Worm (Caenorhabditis elegans): Measurements from ENCODE around the gene srt-67.

Gene srt-67

DNA sequence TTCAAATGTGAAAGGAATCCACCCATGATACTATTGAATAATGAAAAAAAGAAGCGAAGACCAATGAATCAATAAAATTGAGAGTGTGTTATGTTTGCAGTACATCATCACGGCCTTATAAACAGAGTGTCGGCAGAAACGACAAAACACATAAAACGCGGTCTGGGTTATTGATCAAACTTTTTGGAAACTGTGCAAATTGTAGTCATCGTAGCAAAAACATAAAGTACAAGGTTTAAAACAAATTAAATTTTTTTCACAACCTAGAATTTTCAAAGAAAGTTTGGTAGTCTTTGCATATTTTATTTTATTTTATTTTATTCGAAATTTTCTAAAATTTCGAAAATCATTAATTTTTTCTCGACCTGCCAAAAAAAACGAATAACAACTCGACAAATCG, 14.2 kb downstream of the srt-67 start, which contains the start of gene cest-35.1:
cest-35.1 (minus strand) TSS at position 101 of the 400 bp plus-strand sequence.
- no peak for TF ChIP-seq nhr-237 (tag; optimal IDR thresholded peaks at IDR 0.05)
- no peak for TF ChIP-seq snpc-4 (tag; optimal IDR thresholded peaks at IDR 0.05)
- TF ChIP-seq ceh-83 (GFP tag; optimal IDR thresholded peaks at IDR 0.05) = no peak
- TF ChIP-seq lin-32 (GFP tag; optimal IDR thresholded peaks at IDR 0.05) = no peak
- TF ChIP-seq drap-1 (GFP tag; optimal IDR thresholded peaks at IDR 0.05) = no peak
- TF ChIP-seq elt-1 (tag; optimal IDR thresholded peaks at IDR 0.05; ENCODE audit: borderline replicate concordance, insufficient read depth) = no peak
- TF ChIP-seq sptf-1 (tag; optimal IDR thresholded peaks at IDR 0.05) = no peak
- TF ChIP-seq hlh-1 (tag; optimal IDR thresholded peaks at IDR 0.05) = no peak
- no peak for TF ChIP-seq unc-39 (tag; optimal IDR thresholded peaks at IDR 0.05)
- no peak for TF ChIP-seq lin-13 (tag; optimal IDR thresholded peaks at IDR 0.05)
- TF ChIP-seq flh-1 (GFP tag; optimal IDR thresholded peaks at IDR 0.05) = no peak
- no peak for TF ChIP-seq cnd-1 (tag; optimal IDR thresholded peaks at IDR 0.05)

ce11 chrV:5239903-5240302, 17.4 kb downstream of the srt-67 start, which contains the start of gene B0238.15:
TSS of gene B0238.15 (plus strand) at chrV:5240203.
- TF ChIP-seq snpc-4 (tag; optimal IDR thresholded peaks at IDR 0.05) (no peak), pha-4 (tag; optimal IDR thresholded peaks at IDR 0.05) (no peak), lin-13 (tag; optimal IDR thresholded peaks at IDR 0.05) (no peak)

DNA sequence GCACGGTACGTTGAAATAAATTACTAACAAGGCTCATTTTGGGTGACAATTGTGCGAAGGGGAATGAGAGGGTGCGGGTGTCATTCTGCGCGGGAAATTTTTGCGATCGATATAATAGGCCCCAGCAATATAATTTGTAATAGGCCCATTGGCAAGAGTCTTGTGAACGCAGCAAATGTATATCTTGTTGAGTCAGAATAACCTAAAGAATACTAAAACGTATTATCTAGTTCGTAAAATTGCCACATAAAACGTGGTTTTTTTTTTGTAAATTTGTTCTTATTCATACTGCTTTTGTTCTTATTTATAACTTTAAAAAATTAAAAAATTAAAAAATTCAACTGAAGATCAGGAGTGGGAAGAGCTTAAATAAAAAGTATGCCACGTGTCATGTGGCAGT, 17.9 kb downstream of the srt-67 start, which contains the start of gene C52A10.3:
C52A10.3 (minus strand) TSS at position 101 of the 400 bp plus-strand sequence.
- TF ChIP-seq ces-1 (GFP tag; optimal IDR thresholded peaks at IDR 0.05) = no peak
- TF ChIP-seq nhr-237 (tag; optimal IDR thresholded peaks at IDR 0.05) = no peak
- TF ChIP-seq ceh-39 (tag; optimal IDR thresholded peaks at IDR 0.05) = peak; percentile 28

DNA sequence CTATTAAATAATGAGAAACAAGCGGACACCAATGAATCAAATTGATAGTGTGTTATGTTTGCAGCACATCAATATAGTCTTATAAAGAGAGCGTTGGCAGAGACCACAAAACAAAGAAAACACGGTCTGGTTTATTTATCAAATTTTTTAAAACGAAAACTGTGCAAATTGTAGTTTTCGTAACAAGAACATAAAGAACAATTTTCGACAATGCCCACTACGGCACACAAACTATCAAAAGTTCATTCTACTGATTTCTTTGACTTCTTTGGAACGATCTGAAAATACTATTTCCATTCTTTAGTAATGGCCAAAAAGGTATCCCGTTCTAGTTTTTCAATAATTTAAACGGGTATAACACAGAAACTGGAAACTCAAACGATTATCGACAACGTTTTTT, 20.1 kb downstream of the srt-67 start, which contains the start of gene cest-35.2:
cest-35.2 (minus strand) TSS at position 101 of the 400 bp plus-strand sequence.
- no peak for TF ChIP-seq bed-3 (GFP tag; optimal IDR thresholded peaks at IDR 0.05)
- no peak for TF ChIP-seq nhr-237 (tag; optimal IDR thresholded peaks at IDR 0.05)
- no peak for TF ChIP-seq lin-32 (GFP tag; optimal IDR thresholded peaks at IDR 0.05)
- TF ChIP-seq nhr-76 (tag; optimal IDR thresholded peaks at IDR 0.05) = no peak
- TF ChIP-seq elt-1 (tag; optimal IDR thresholded peaks at IDR 0.05; ENCODE audit: borderline replicate concordance, insufficient read depth) = no peak
- no peak for TF ChIP-seq unc-39 (tag; optimal IDR thresholded peaks at IDR 0.05)
- no peak for TF ChIP-seq nhr-2 (tag; optimal IDR thresholded peaks at IDR 0.05)
- no peak for TF ChIP-seq blmp-1 (tag; optimal IDR thresholded peaks at IDR 0.05)
- no peak for TF ChIP-seq mls-2 (tag; optimal IDR thresholded peaks at IDR 0.05)
- no peak for TF ChIP-seq ham-2 (GFP tag; optimal IDR thresholded peaks at IDR 0.05)
- TF ChIP-seq ceh-39 (tag; optimal IDR thresholded peaks at IDR 0.05) = no peak
- TF ChIP-seq lsy-2 (tag; optimal IDR thresholded peaks at IDR 0.05) = no peak
- TF ChIP-seq mab-5 (tag; optimal IDR thresholded peaks at IDR 0.05) = no peak
- TF ChIP-seq tbx-8 (GFP tag; optimal IDR thresholded peaks at IDR 0.05) = no peak
- TF ChIP-seq pha-4 (tag; optimal IDR thresholded peaks at IDR 0.05) = no peak

DNA sequence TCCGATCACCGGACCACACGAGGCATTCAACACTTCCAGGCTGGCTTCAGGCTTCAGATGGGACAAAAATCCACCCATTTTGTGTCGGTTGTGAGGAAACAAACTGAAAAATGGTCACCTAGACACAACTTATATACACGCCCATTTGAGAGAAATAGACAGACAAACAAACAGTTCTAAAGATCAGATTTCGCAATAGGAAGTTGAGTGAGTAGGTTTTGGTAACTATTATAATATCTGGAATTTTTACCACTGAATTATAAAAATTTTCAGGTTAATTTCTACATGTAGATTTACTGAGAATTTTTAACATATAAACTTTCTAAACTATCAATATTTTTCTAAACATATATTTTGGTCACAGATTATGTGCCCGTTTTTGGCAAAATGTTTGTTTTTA, 23.5 kb downstream of the srt-67 start, which contains the start of gene cest-32:
cest-32 (minus strand) TSS at position 115 of the 400 bp plus-strand sequence.
- TF ChIP-seq nhr-2 (tag; optimal IDR thresholded peaks at IDR 0.05) = no peak
- no peak for TF ChIP-seq nhr-237 (tag; optimal IDR thresholded peaks at IDR 0.05)
- TF ChIP-seq ces-1 (GFP tag; optimal IDR thresholded peaks at IDR 0.05) = no peak
- TF ChIP-seq nhr-28 (tag; optimal IDR thresholded peaks at IDR 0.05) = no peak
- TF ChIP-seq unc-120 (tag; optimal IDR thresholded peaks at IDR 0.05; ENCODE audit: poor library complexity, severe bottlenecking) = no peak
- no peak for TF ChIP-seq sem-2 (GFP tag; optimal IDR thresholded peaks at IDR 0.05)
- TF ChIP-seq snpc-4 (tag; optimal IDR thresholded peaks at IDR 0.05) = no peak
- TF ChIP-seq elt-3 (tag; optimal IDR thresholded peaks at IDR 0.05) = no peak
- TF ChIP-seq flh-1 (GFP tag; optimal IDR thresholded peaks at IDR 0.05) = no peak
- no peak for TF ChIP-seq nhr-76 (tag; optimal IDR thresholded peaks at IDR 0.05)
- TF ChIP-seq hlh-1 (tag; optimal IDR thresholded peaks at IDR 0.05) = no peak
- TF ChIP-seq lin-13 (tag; optimal IDR thresholded peaks at IDR 0.05) = no peak
- no peak for TF ChIP-seq unc-62 (GFP tag; optimal IDR thresholded peaks at IDR 0.05)
- no peak for TF ChIP-seq bed-3 (GFP tag; optimal IDR thresholded peaks at IDR 0.05)
- no peak for TF ChIP-seq mls-2 (tag; optimal IDR thresholded peaks at IDR 0.05)

ce11 chrV:5228513-5228912, 28.7 kb downstream of the srt-67 start:
- no peak for TF ChIP-seq tbx-8 (GFP tag; optimal IDR thresholded peaks at IDR 0.05)
- no peak for TF ChIP-seq mep-1 (tag; optimal IDR thresholded peaks at IDR 0.05)
- TF ChIP-seq cnd-1 (tag; optimal IDR thresholded peaks at IDR 0.05) = no peak
- no peak for TF ChIP-seq drap-1 (GFP tag; optimal IDR thresholded peaks at IDR 0.05)
- TF ChIP-seq unc-120 (tag; optimal IDR thresholded peaks at IDR 0.05; ENCODE audit: poor library complexity, severe bottlenecking) = no peak
- no peak for TF ChIP-seq ceh-83 (GFP tag; optimal IDR thresholded peaks at IDR 0.05)
- no peak for TF ChIP-seq pha-4 (tag; optimal IDR thresholded peaks at IDR 0.05)
- TF ChIP-seq mls-2 (tag; optimal IDR thresholded peaks at IDR 0.05) = no peak
- no peak for TF ChIP-seq nhr-28 (tag; optimal IDR thresholded peaks at IDR 0.05)
- no peak for TF ChIP-seq elt-1 (tag; optimal IDR thresholded peaks at IDR 0.05; ENCODE audit: borderline replicate concordance, insufficient read depth)
- TF ChIP-seq nhr-12 (tag; optimal IDR thresholded peaks at IDR 0.05) = no peak
- TF ChIP-seq flh-1 (GFP tag; optimal IDR thresholded peaks at IDR 0.05) = no peak
- TF ChIP-seq nhr-2 (tag; optimal IDR thresholded peaks at IDR 0.05) = no peak
- TF ChIP-seq zip-8 (tag; optimal IDR thresholded peaks at IDR 0.05) = no peak

Measured in whole organism, mixed stage, embryonic.